Fruit fly (Drosophila melanogaster) whole organism, wandering third instar larva: ENCODE measurements around the gene alpha-Est4.
A peak's percentile ranks its signal among the peaks of the same experiment; 100 is the strongest.

Experiments used
- Abd-B ChIP-seq: fragments of >200 bp; optimal IDR thresholded peaks from 2 replicates; lab custom pipeline; 2017; ENCODE audit warnings: missing biosample characterization, missing genetic modification characterization
- CG32264 ChIP-seq: fragments of 200-800 bp; sonication (Bioruptor generic); optimal IDR thresholded peaks from 2 replicates; lab custom pipeline; 2016; ENCODE audit warnings: missing biosample characterization, missing genetic modification characterization
- CG9705 ChIP-seq: fragments of 200-800 bp; sonication (Bioruptor generic); optimal IDR thresholded peaks from 2 replicates; lab custom pipeline; 2018; ENCODE audit warnings: missing biosample characterization, mild to moderate bottlenecking, missing genetic modification characterization
- CrebA ChIP-seq: fragments of 200-800 bp; sonication (Bioruptor generic); optimal IDR thresholded peaks from 2 replicates; lab custom pipeline; 2016; ENCODE audit warnings: missing biosample characterization, mild to moderate bottlenecking, missing genetic modification characterization, borderline replicate concordance
- Dif ChIP-seq: fragments of 200-275, 200-300 bp; sonication (Bioruptor generic); optimal IDR thresholded peaks from 2 replicates; lab custom pipeline; 2018; ENCODE audit warnings: missing biosample characterization, missing genetic modification characterization; ENCODE audit not compliant: partially characterized antibody
- GATAd ChIP-seq: sonication (Bioruptor generic); optimal IDR thresholded peaks from 2 replicates; lab custom pipeline; 2016; ENCODE audit warnings: missing biosample characterization, missing genetic modification characterization
- HLH106 ChIP-seq: fragments of 200-800 bp; optimal IDR thresholded peaks from 3 replicates; lab custom pipeline; 2019; ENCODE audit warnings: missing biosample characterization, mild to moderate bottlenecking, missing genetic modification characterization, moderate library complexity
- Hnf4 ChIP-seq: fragments of 200-800 bp; sonication (Bioruptor generic); optimal IDR thresholded peaks from 2 replicates; lab custom pipeline; 2016; ENCODE audit warnings: missing biosample characterization, mild to moderate bottlenecking, missing genetic modification characterization
- Hr83 ChIP-seq: fragments of 200-300 bp; sonication (Bioruptor generic); optimal IDR thresholded peaks from 2 replicates; lab custom pipeline; 2016; ENCODE audit warnings: missing biosample characterization, mild to moderate bottlenecking, missing genetic modification characterization, moderate library complexity; ENCODE audit not compliant: poor library complexity, severe bottlenecking
- Jra ChIP-seq: sonication (Bioruptor generic); optimal IDR thresholded peaks from 2 replicates; lab custom pipeline; 2016; ENCODE audit warnings: missing biosample characterization, missing genetic modification characterization
- Myc ChIP-seq: fragments of >200 bp; optimal IDR thresholded peaks from 2 replicates; lab custom pipeline; 2017
- N ChIP-seq: fragments of >200 bp; optimal IDR thresholded peaks from 2 replicates; lab custom pipeline; 2018; ENCODE audit warnings: missing biosample characterization, missing external identifiers, missing genetic modification characterization
- OdsH ChIP-seq: fragments of 200-800 bp; sonication (Bioruptor generic); optimal IDR thresholded peaks from 2 replicates; lab custom pipeline; 2016; ENCODE audit warnings: missing biosample characterization, mild to moderate bottlenecking, missing genetic modification characterization
- Rel ChIP-seq, 2 experiments: fragments of 200-800 bp; sonication (Bioruptor generic) in 1 of 2; optimal IDR thresholded peaks; 2 replicates in 1 of 2; 3 replicates in 1 of 2; lab custom pipeline; 2016 to 2019; ENCODE audit warnings: mild to moderate bottlenecking in 2 of 2, missing biosample characterization in 2 of 2, missing genetic modification characterization in 2 of 2, moderate library complexity in 1 of 2
- Sp1 ChIP-seq: fragments of 200-800 bp; sonication (Bioruptor generic); optimal IDR thresholded peaks from 3 replicates; lab custom pipeline; 2019; ENCODE audit warnings: missing biosample characterization, mild to moderate bottlenecking, missing genetic modification characterization, moderate library complexity
- Vsx2 ChIP-seq: fragments of 200-300, 225-300 bp; sonication (Bioruptor generic); optimal IDR thresholded peaks from 2 replicates; lab custom pipeline; 2018; ENCODE audit warnings: missing biosample characterization, missing genetic modification characterization; ENCODE audit not compliant: partially characterized antibody
- br ChIP-seq: fragments of 200-800 bp; sonication (Bioruptor generic); optimal IDR thresholded peaks from 2 replicates; lab custom pipeline; 2016; ENCODE audit warnings: missing biosample characterization, missing genetic modification characterization
- brk ChIP-seq: fragments of 200-800 bp; sonication (Bioruptor generic); optimal IDR thresholded peaks from 2 replicates; lab custom pipeline; 2016; ENCODE audit warnings: missing biosample characterization, mild to moderate bottlenecking, missing genetic modification characterization
- dl ChIP-seq, 2 experiments: fragments of 175-275, 200-275 bp in 1 of 2; fragments of 200-275 bp in 1 of 2; sonication (Bioruptor generic); optimal IDR thresholded peaks; lab custom pipeline; 2018; ENCODE audit warnings: mild to moderate bottlenecking in 2 of 2, missing biosample characterization in 2 of 2, missing genetic modification characterization in 2 of 2, moderate library complexity in 2 of 2; ENCODE audit not compliant: partially characterized antibody in 2 of 2, insufficient read depth in 1 of 2
- dmrt93B ChIP-seq: fragments of 200-800 bp; sonication (Bioruptor generic); optimal IDR thresholded peaks from 2 replicates; lab custom pipeline; 2018; ENCODE audit warnings: missing biosample characterization, mild to moderate bottlenecking, missing genetic modification characterization
- dsf ChIP-seq: sonication (Bioruptor generic); optimal IDR thresholded peaks from 2 replicates; lab custom pipeline; 2016; ENCODE audit warnings: missing biosample characterization, missing genetic modification characterization, borderline replicate concordance
- foxo ChIP-seq, 2 experiments: fragments of 200-800 bp; sonication (Bioruptor generic); optimal IDR thresholded peaks; 2 replicates in 1 of 2; 3 replicates in 1 of 2; lab custom pipeline; 2016 to 2017; ENCODE audit warnings: missing biosample characterization in 2 of 2, missing genetic modification characterization in 2 of 2
- h ChIP-seq: fragments of 200-800 bp; sonication (Bioruptor generic); optimal IDR thresholded peaks from 3 replicates; lab custom pipeline; 2016; ENCODE audit warnings: missing biosample characterization, mild to moderate bottlenecking, missing genetic modification characterization
- jim ChIP-seq: fragments of 175-275, 200-325 bp; sonication (Bioruptor generic); optimal IDR thresholded peaks from 2 replicates; lab custom pipeline; 2016; ENCODE audit warnings: missing biosample characterization, mild to moderate bottlenecking, missing genetic modification characterization
- pan ChIP-seq: fragments of >200 bp; optimal IDR thresholded peaks from 2 replicates; lab custom pipeline; 2017
- psq ChIP-seq: fragments of 200-800 bp; sonication (Bioruptor generic); optimal IDR thresholded peaks from 3 replicates; lab custom pipeline; 2017; ENCODE audit warnings: missing biosample characterization, mild to moderate bottlenecking, missing genetic modification characterization, moderate library complexity
- rgr ChIP-seq: fragments of 200-800 bp; sonication (Bioruptor generic); optimal IDR thresholded peaks from 3 replicates; lab custom pipeline; 2016; ENCODE audit warnings: missing biosample characterization, mild to moderate bottlenecking, missing genetic modification characterization
- sage ChIP-seq: fragments of 200-800 bp; sonication (Bioruptor generic); optimal IDR thresholded peaks from 2 replicates; lab custom pipeline; 2016; ENCODE audit warnings: missing biosample characterization, mild to moderate bottlenecking, missing genetic modification characterization
- sv ChIP-seq: fragments of 200-800 bp; sonication (Bioruptor generic); optimal IDR thresholded peaks from 3 replicates; lab custom pipeline; 2016; ENCODE audit warnings: missing biosample characterization, missing genetic modification characterization
- tai ChIP-seq: sonication (Bioruptor generic); optimal IDR thresholded peaks from 2 replicates; lab custom pipeline; 2016; ENCODE audit warnings: missing biosample characterization, missing genetic modification characterization
- usp ChIP-seq: fragments of >200 bp; optimal IDR thresholded peaks from 2 replicates; lab custom pipeline; 2017; ENCODE audit warnings: missing biosample characterization, missing genetic modification characterization
- woc ChIP-seq: sonication (Bioruptor generic); optimal IDR thresholded peaks from 2 replicates; lab custom pipeline; 2016; ENCODE audit warnings: missing biosample characterization, mild to moderate bottlenecking, missing genetic modification characterization

alpha-Est4 gene

DNA sequence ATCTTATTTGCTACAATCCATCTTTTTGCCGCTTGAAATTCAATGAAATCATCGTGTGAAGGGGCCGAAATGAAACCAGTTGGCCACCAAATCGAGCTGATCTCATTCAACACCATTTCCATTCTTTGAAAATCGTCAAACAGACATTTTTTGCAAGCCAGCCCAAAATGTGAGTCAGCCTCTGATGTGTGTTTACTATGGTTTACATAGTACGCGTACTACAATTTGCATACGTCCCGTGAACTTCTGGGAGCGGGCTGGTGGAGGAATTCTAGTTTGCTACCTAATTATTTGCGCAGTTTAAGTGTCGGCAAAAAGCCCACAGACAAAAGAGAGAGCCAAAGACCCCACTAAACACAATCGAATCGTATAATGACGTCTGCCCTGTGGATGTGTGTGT is 35.2 kb downstream of the alpha-Est4 start:
- no peak for TF ChIP-seq CrebA (GFP tag; lab: Kevin White, UChicago)
- TF ChIP-seq rgr, result no peak
- TF ChIP-seq Abd-B (GFP tag; lab: Kevin White, UChicago), result no peak
- no peak for TF ChIP-seq HLH106 (tag; lab: Kevin White, UChicago)
- TF ChIP-seq jim (GFP tag; lab: Kevin White, UChicago), result no peak
- no peak for TF ChIP-seq usp (GFP tag; lab: Kevin White, UChicago)
- TF ChIP-seq br, result no peak
- no peak for TF ChIP-seq Myc (lab: Kevin White, UChicago)

DNA sequence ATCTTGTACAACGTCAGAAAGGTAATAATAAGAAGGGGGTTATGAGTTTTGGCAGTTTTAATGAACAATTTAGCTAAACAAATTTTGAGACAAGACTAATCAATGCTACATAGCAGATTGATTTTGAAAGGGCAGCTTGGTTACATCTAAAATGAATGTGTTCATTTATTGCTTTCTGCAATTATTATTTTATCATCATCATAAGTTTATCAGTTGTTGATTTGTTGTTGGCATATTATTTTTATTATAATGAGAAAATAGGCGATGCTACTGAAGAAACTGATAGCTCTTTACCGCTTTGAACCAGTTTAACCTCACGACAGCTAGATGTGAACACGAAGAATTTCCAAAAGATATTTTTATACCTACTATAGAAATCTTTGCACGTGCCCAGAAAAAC is 36.1 kb downstream of the alpha-Est4 start, which contains the start of gene Mics1:
Gene Mics1 (minus strand): TSS at position 101 of the 400 bp plus-strand sequence.
- TF ChIP-seq CG9705 (no peak), dmrt93B (GFP tag; lab: Kevin White, UChicago) (no peak), pan (no peak), sage (GFP tag; lab: Kevin White, UChicago) (no peak), Hr83 (GFP tag; lab: Kevin White, UChicago) (no peak), woc (GFP tag; lab: Kevin White, UChicago) (no peak), sv (GFP tag; lab: Kevin White, UChicago) (no peak), N (no peak), dsf (GFP tag; lab: Kevin White, UChicago) (no peak), Abd-B (GFP tag; lab: Kevin White, UChicago) (no peak), OdsH (GFP tag; lab: Kevin White, UChicago) (no peak), tai (no peak), GATAd (GFP tag; lab: Kevin White, UChicago) (no peak), psq (no peak), Myc (lab: Kevin White, UChicago) (no peak), Hnf4 (GFP tag; lab: Kevin White, UChicago) (no peak), Rel (GFP tag; optimal IDR thresholded peaks at IDR 0.05; lab: Kevin White, UChicago) (no peak), Rel (tag; optimal IDR thresholded peaks at IDR 0.05; lab: Kevin White, UChicago) (no peak), Dif (GFP tag; lab: Kevin White, UChicago) (no peak)
- TF ChIP-seq, all 38 proteins: peak for 0

DNA sequence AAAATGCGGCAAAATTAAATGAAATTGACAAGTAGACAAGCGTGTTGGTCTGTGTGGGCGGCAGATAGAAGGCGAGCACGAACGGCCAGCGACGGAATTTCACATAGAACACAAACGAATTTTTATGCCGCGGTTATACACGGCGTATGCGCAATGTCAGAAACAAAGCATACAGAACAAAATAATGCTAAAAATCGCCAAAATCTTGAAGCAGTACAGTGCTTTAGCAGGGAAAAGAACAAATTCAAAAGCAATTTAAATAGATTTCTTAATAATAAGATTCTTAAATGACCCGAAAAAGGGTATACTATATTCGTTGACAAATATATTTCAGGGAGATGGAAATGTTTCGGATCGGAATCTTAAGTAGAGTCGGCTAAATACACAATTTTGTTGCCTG is 37.9 kb downstream of the alpha-Est4 start:
- TF ChIP-seq rgr (peak; percentile 31), brk (GFP tag; lab: Kevin White, UChicago) (no peak), h (peak; percentile 33)

dm6 chr3R:7499488-7499887 is 38.9 kb downstream of the alpha-Est4 start:
- TF ChIP-seq OdsH (GFP tag; lab: Kevin White, UChicago), result no peak
- no peak for TF ChIP-seq CG32264 (GFP tag; lab: Kevin White, UChicago)
- no peak for TF ChIP-seq br
- TF ChIP-seq Jra (GFP tag; lab: Kevin White, UChicago), result no peak
- no peak for TF ChIP-seq N
- no peak for TF ChIP-seq h
- no peak for TF ChIP-seq CrebA (GFP tag; lab: Kevin White, UChicago)

DNA sequence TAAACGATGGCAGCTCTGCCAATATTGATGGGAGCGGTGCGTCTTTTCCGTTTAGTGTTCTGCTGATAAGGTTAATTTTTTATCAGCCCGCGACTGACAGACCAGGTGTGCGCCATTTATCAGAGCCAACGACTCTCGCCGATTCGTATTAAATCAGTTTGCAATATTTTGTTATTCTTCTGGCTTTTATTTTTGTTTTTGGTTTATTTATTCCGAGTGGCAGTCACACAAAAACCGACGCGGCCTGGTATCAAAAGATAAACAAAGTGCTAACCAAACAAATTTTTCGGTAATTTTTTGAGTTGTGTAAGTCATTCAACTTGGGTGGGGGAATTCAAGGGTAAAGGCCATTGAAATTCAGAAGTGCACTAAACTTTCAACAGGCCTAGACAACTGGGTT is 40.9 kb downstream of the alpha-Est4 start:
- TF ChIP-seq CrebA (GFP tag; lab: Kevin White, UChicago) (peak; percentile 41), h (peak; percentile 56), Vsx2 (GFP tag; lab: Kevin White, UChicago) (no peak), Hr83 (GFP tag; lab: Kevin White, UChicago) (no peak), sv (GFP tag; lab: Kevin White, UChicago) (no peak), Jra (GFP tag; lab: Kevin White, UChicago) (no peak), br (peak; percentile 33), foxo (GFP tag; optimal IDR thresholded peaks at IDR 0.05; lab: Kevin White, UChicago) (no peak), Rel (GFP tag; optimal IDR thresholded peaks at IDR 0.05; lab: Kevin White, UChicago) (peak; percentile 18), Rel (tag; optimal IDR thresholded peaks at IDR 0.05; lab: Kevin White, UChicago) (peak; percentile 74), Sp1 (peak; percentile 16), OdsH (GFP tag; lab: Kevin White, UChicago) (peak; percentile 25), rgr (no peak), CG32264 (GFP tag; lab: Kevin White, UChicago) (no peak), brk (GFP tag; lab: Kevin White, UChicago) (no peak), tai (no peak), dl (GFP tag; optimal IDR thresholded peaks at IDR 0.05; lab: Kevin White, UChicago; ENCODE audit: insufficient read depth in 1 of 2, partially characterized antibody in 2 of 2) (no peak)
